Fruit fly (Drosophila melanogaster) whole organism, prepupa: ENCODE data around the gene sky.
A peak's percentile ranks its signal among the peaks of the same experiment; 100 is the strongest.

ENCODE experiments used
- Blimp-1 ChIP-seq: fragments of 200-800 bp; sonication (Bioruptor generic); optimal IDR thresholded peaks from 3 replicates; lab custom pipeline; 2017; ENCODE audit warnings: missing biosample characterization, missing genetic modification characterization, mild to moderate bottlenecking, moderate library complexity, missing genetic modification reagents
- CG10631 ChIP-seq: fragments of 200-800 bp; sonication (Bioruptor generic); optimal IDR thresholded peaks from 2 replicates; lab custom pipeline; 2016; ENCODE audit warnings: missing biosample characterization, missing genetic modification characterization
- CG10669 ChIP-seq: fragments of 200-800 bp; sonication (Bioruptor generic); optimal IDR thresholded peaks from 3 replicates; lab custom pipeline; 2018; ENCODE audit warnings: missing biosample characterization, mild to moderate bottlenecking, missing genetic modification characterization, moderate library complexity
- CG11294 ChIP-seq: fragments of 200-800 bp; sonication (Bioruptor generic); IDR thresholded peaks from 2 replicates; pipeline ENCODE4 v1.3.6; 2022; ENCODE audit warnings: missing biosample characterization, missing genetic modification characterization
- CG11902 ChIP-seq: fragments of 200-800 bp; sonication (Bioruptor generic); optimal IDR thresholded peaks from 3 replicates; lab custom pipeline; 2016; ENCODE audit warnings: missing biosample characterization, missing genetic modification characterization
- CG15336 ChIP-seq: fragments of 200-800 bp; sonication (Bioruptor generic); IDR thresholded peaks from 2 replicates; pipeline ENCODE4 v1.3.6; 2022; ENCODE audit warnings: missing biosample characterization, missing genetic modification characterization
- CG1621 ChIP-seq: fragments of 200-800 bp; sonication (Bioruptor generic); optimal IDR thresholded peaks from 3 replicates; lab custom pipeline; 2018; ENCODE audit warnings: missing biosample characterization, mild to moderate bottlenecking, missing genetic modification characterization
- CG16779 ChIP-seq: fragments of 200-800 bp; sonication (Bioruptor generic); optimal IDR thresholded peaks from 3 replicates; lab custom pipeline; 2017; ENCODE audit warnings: missing biosample characterization, mild to moderate bottlenecking, missing genetic modification characterization
- CG32006 ChIP-seq: fragments of 200-800 bp; sonication (Bioruptor generic); optimal IDR thresholded peaks from 3 replicates; lab custom pipeline; 2017; ENCODE audit warnings: missing biosample characterization, mild to moderate bottlenecking, missing genetic modification characterization
- CG34406 ChIP-seq: fragments of 200-800 bp; sonication (Bioruptor generic); optimal IDR thresholded peaks from 3 replicates; lab custom pipeline; 2016; ENCODE audit warnings: missing biosample characterization, missing genetic modification characterization
- CG4318 ChIP-seq: fragments of 200-800 bp; sonication (Bioruptor generic); optimal IDR thresholded peaks from 3 replicates; lab custom pipeline; 2017; ENCODE audit warnings: missing biosample characterization, mild to moderate bottlenecking, missing genetic modification characterization
- CG6276 ChIP-seq: fragments of 200-800 bp; sonication (Bioruptor generic); optimal IDR thresholded peaks from 2 replicates; lab custom pipeline; 2017; ENCODE audit warnings: missing biosample characterization, mild to moderate bottlenecking, missing genetic modification characterization
- CG6792 ChIP-seq: fragments of 200-800 bp; sonication (Bioruptor generic); optimal IDR thresholded peaks from 3 replicates; lab custom pipeline; 2016; ENCODE audit warnings: missing biosample characterization, missing genetic modification characterization
- CG6854 ChIP-seq: fragments of 200-800 bp; sonication (Bioruptor generic); optimal IDR thresholded peaks from 2 replicates; lab custom pipeline; 2017; ENCODE audit warnings: missing biosample characterization, mild to moderate bottlenecking, missing genetic modification characterization
- CG7368 ChIP-seq: fragments of 200-800 bp; sonication (Bioruptor generic); optimal IDR thresholded peaks from 3 replicates; lab custom pipeline; 2016; ENCODE audit warnings: missing biosample characterization, missing genetic modification characterization
- CG8119 ChIP-seq: fragments of 200-800 bp; sonication (Bioruptor generic); IDR thresholded peaks from 3 replicates; pipeline ENCODE4 v1.3.6; 2022; ENCODE audit warnings: missing biosample characterization, missing genetic modification characterization
- CG8632 ChIP-seq: fragments of 200-800 bp; sonication (Bioruptor generic); optimal IDR thresholded peaks from 3 replicates; lab custom pipeline; 2016; ENCODE audit warnings: missing biosample characterization, missing genetic modification characterization
- Eip75B ChIP-seq: fragments of 200-800 bp; sonication (Bioruptor generic); optimal IDR thresholded peaks from 3 replicates; lab custom pipeline; 2016; ENCODE audit warnings: missing biosample characterization, missing genetic modification characterization
- Eip78C ChIP-seq: fragments of 200-800 bp; sonication (Bioruptor generic); peaks from one replicate; lab custom pipeline; 2016; ENCODE audit warnings: missing biosample characterization, missing genetic modification characterization
- Ets21C ChIP-seq: fragments of 200-800 bp; sonication (Bioruptor generic); optimal IDR thresholded peaks from 3 replicates; lab custom pipeline; 2016; ENCODE audit warnings: missing biosample characterization, missing genetic modification characterization
- Ets96B ChIP-seq: fragments of 200-800 bp; optimal IDR thresholded peaks from 2 replicates; lab custom pipeline; 2019; ENCODE audit warnings: missing biosample characterization, mild to moderate bottlenecking, missing genetic modification characterization, moderate library complexity
- Hr39 ChIP-seq: fragments of 200-800 bp; sonication (Bioruptor generic); optimal IDR thresholded peaks from 2 replicates; lab custom pipeline; 2016; ENCODE audit warnings: missing biosample characterization, missing genetic modification characterization
- Hr4 ChIP-seq: fragments of 200-800 bp; sonication (Bioruptor generic); optimal IDR thresholded peaks from 3 replicates; lab custom pipeline; 2016; ENCODE audit warnings: missing biosample characterization, missing genetic modification characterization
- OdsH ChIP-seq: fragments of 200-800 bp; sonication (Bioruptor generic); optimal IDR thresholded peaks from 3 replicates; lab custom pipeline; 2016; ENCODE audit warnings: missing biosample characterization, missing genetic modification characterization
- Smox ChIP-seq: fragments of 200-800 bp; sonication (Bioruptor generic); optimal IDR thresholded peaks from 3 replicates; lab custom pipeline; 2016; ENCODE audit warnings: missing biosample characterization, missing genetic modification characterization
- Sox14 ChIP-seq: fragments of 200-800 bp; sonication (Bioruptor generic); optimal IDR thresholded peaks from 3 replicates; lab custom pipeline; 2016; ENCODE audit warnings: missing biosample characterization, missing genetic modification characterization
- Sox15 ChIP-seq: fragments of 200-800 bp; sonication (Bioruptor generic); optimal IDR thresholded peaks from 3 replicates; lab custom pipeline; 2016; ENCODE audit warnings: missing biosample characterization, missing genetic modification characterization
- achi ChIP-seq: fragments of 200-800 bp; sonication (Bioruptor generic); optimal IDR thresholded peaks from 3 replicates; lab custom pipeline; 2016; ENCODE audit warnings: missing biosample characterization, missing genetic modification characterization
- cyc ChIP-seq: fragments of 200-800 bp; sonication (Bioruptor generic); optimal IDR thresholded peaks from 3 replicates; lab custom pipeline; 2016; ENCODE audit warnings: missing biosample characterization, missing genetic modification characterization
- dsx ChIP-seq: fragments of 200-800 bp; optimal IDR thresholded peaks from 3 replicates; lab custom pipeline; 2019; ENCODE audit warnings: missing biosample characterization, mild to moderate bottlenecking, missing genetic modification characterization, moderate library complexity; ENCODE audit not compliant: poor library complexity, severe bottlenecking
- esn ChIP-seq: fragments of 200-800 bp; sonication (Bioruptor generic); optimal IDR thresholded peaks from 2 replicates; lab custom pipeline; 2016; ENCODE audit warnings: missing biosample characterization, mild to moderate bottlenecking, missing genetic modification characterization, moderate library complexity
- fkh ChIP-seq: fragments of 200-800 bp; sonication (Bioruptor generic); optimal IDR thresholded peaks from 3 replicates; lab custom pipeline; 2017; ENCODE audit warnings: missing biosample characterization, mild to moderate bottlenecking, missing genetic modification characterization, moderate library complexity
- net ChIP-seq: fragments of 200-800 bp; sonication (Bioruptor generic); optimal IDR thresholded peaks from 3 replicates; lab custom pipeline; 2016; ENCODE audit warnings: missing biosample characterization, missing genetic modification characterization
- pdm3 ChIP-seq: fragments of 200-800 bp; sonication (Bioruptor generic); optimal IDR thresholded peaks from 3 replicates; lab custom pipeline; 2016; ENCODE audit warnings: missing biosample characterization, missing genetic modification characterization
- salr ChIP-seq, 2 experiments: fragments of 200-800 bp; sonication (Bioruptor generic); optimal IDR thresholded peaks; 3 replicates each; lab custom pipeline; 2016 to 2018; ENCODE audit warnings: missing biosample characterization in 2 of 2, missing genetic modification characterization in 2 of 2, mild to moderate bottlenecking in 1 of 2
- spab ChIP-seq: fragments of 200-800 bp; sonication (Bioruptor generic); optimal IDR thresholded peaks from 2 replicates; lab custom pipeline; 2017; ENCODE audit warnings: missing biosample characterization, mild to moderate bottlenecking, missing genetic modification characterization, missing genetic modification reagents
- svp ChIP-seq: fragments of 200-800 bp; sonication (Bioruptor generic); peaks from one replicate; lab custom pipeline; 2016; ENCODE audit warnings: missing biosample characterization, missing genetic modification characterization
- topi ChIP-seq: fragments of 200-800 bp; sonication (Bioruptor generic); optimal IDR thresholded peaks from 3 replicates; lab custom pipeline; 2016; ENCODE audit warnings: missing biosample characterization, missing genetic modification characterization
- vri ChIP-seq: fragments of 200-800 bp; sonication (Bioruptor generic); optimal IDR thresholded peaks from 3 replicates; lab custom pipeline; 2016; ENCODE audit warnings: missing biosample characterization, mild to moderate bottlenecking, missing genetic modification characterization

The sky gene

dm6 chr2L:20887273-20887672 is 31.5 kb downstream of the sky start:
- TF ChIP-seq net (GFP tag; lab: Kevin White, UChicago): no peak

dm6 chr2L:20885889-20886507 is 32.7 kb downstream of the sky start:
- no peak for TF ChIP-seq CG11902 (GFP tag; lab: Kevin White, UChicago)
- TF ChIP-seq CG8119 (GFP tag; lab: Robert Waterston, UW): 0 out of 3 replicates have a peak, but pooled peaks have one; percentile 22
- TF ChIP-seq CG16779: peak; percentile 13
- no peak for TF ChIP-seq Sox14
- no peak for TF ChIP-seq CG4318
- TF ChIP-seq fkh: peak; percentile 19
- peak; percentile 51 for TF ChIP-seq Eip78C (GFP tag; lab: Kevin White, UChicago)
- no peak for TF ChIP-seq pdm3 (GFP tag; lab: Kevin White, UChicago)
- TF ChIP-seq spab (GFP tag; lab: Kevin White, UChicago): no peak
- peak; percentile 52 for TF ChIP-seq CG1621
- no peak for TF ChIP-seq OdsH (GFP tag; lab: Kevin White, UChicago)
- no peak for TF ChIP-seq dsx
- no peak for TF ChIP-seq achi (GFP tag; lab: Kevin White, UChicago)

dm6 chr2L:20883624-20884220 is 35.0 kb downstream of the sky start:
- TF ChIP-seq vri (GFP tag; lab: Kevin White, UChicago) (peak; percentile 31), svp (GFP tag; lab: Kevin White, UChicago) (peak; percentile 99), achi (GFP tag; lab: Kevin White, UChicago) (no peak)

- TF ChIP-seq CG7368 (GFP tag; lab: Kevin White, UChicago) (no peak), CG10631 (GFP tag; lab: Kevin White, UChicago) (no peak), fkh (no peak), CG4318 (no peak), vri (GFP tag; lab: Kevin White, UChicago) (no peak), CG8632 (GFP tag; lab: Kevin White, UChicago) (no peak), CG32006 (GFP tag; lab: Kevin White, UChicago) (no peak), pdm3 (GFP tag; lab: Kevin White, UChicago) (no peak), CG6276 (GFP tag; lab: Kevin White, UChicago) (no peak), Smox (GFP tag; lab: Kevin White, UChicago) (no peak), OdsH (GFP tag; lab: Kevin White, UChicago) (no peak), salr (GFP tag; optimal IDR thresholded peaks at IDR 0.05; lab: Kevin White, UChicago) (no peak), esn (no peak), Hr4 (no peak)
Measured at dm6 chr2L:20883097-20883496, 35.6 kb downstream of the sky start.

dm6 chr2L:20881353-20882079 is 37.2 kb downstream of the sky start:
- no peak for TF ChIP-seq CG4318
- TF ChIP-seq net (GFP tag; lab: Kevin White, UChicago): peak; percentile 33
- TF ChIP-seq achi (GFP tag; lab: Kevin White, UChicago): no peak
- TF ChIP-seq Smox (GFP tag; lab: Kevin White, UChicago): no peak
- peak; percentile 9 for TF ChIP-seq CG8632 (GFP tag; lab: Kevin White, UChicago)
- peak; percentile 45 for TF ChIP-seq Hr4
- peak; percentile 37; the same call in 1 of the 2 replicates for TF ChIP-seq CG15336
- TF ChIP-seq Sox15 (GFP tag; lab: Kevin White, UChicago): no peak
- TF ChIP-seq CG11902 (GFP tag; lab: Kevin White, UChicago): no peak
- no peak for TF ChIP-seq Blimp-1 (GFP tag; lab: Kevin White, UChicago)
- TF ChIP-seq Ets21C: no peak
- no peak for TF ChIP-seq CG6792 (GFP tag; lab: Kevin White, UChicago)
- TF ChIP-seq CG6276 (GFP tag; lab: Kevin White, UChicago): no peak
- TF ChIP-seq CG6854 (GFP tag; lab: Kevin White, UChicago): peak; percentile 47
- no peak for TF ChIP-seq dsx
- no peak for TF ChIP-seq CG34406 (GFP tag; lab: Kevin White, UChicago)
- TF ChIP-seq CG11294 (GFP tag; lab: Robert Waterston, UW): 0 out of 2 replicates have a peak, but pooled peaks have one; percentile 42
- TF ChIP-seq cyc: no peak
- TF ChIP-seq Eip75B (GFP tag; lab: Kevin White, UChicago): no peak
- no peak for TF ChIP-seq salr (GFP tag; optimal IDR thresholded peaks at IDR 0.05; lab: Kevin White, UChicago)
- no peak for TF ChIP-seq CG7368 (GFP tag; lab: Kevin White, UChicago)
- TF ChIP-seq pdm3 (GFP tag; lab: Kevin White, UChicago): no peak
- peak; percentile 32 for TF ChIP-seq spab (GFP tag; lab: Kevin White, UChicago)
- peak; percentile 6 for TF ChIP-seq Hr39 (GFP tag; lab: Kevin White, UChicago)
- no peak for TF ChIP-seq topi (GFP tag; lab: Kevin White, UChicago)
- no peak for TF ChIP-seq Ets96B (tag; lab: Kevin White, UChicago)
- TF ChIP-seq CG10669: no peak
